Worm (Caenorhabditis elegans) whole organism, L4 larva: ENCODE measurements around the gene mltn-11.

Experiments used
- D1046.2 ChIP-seq: fragments of 200-800 bp; sonication (Bioruptor generic); IDR thresholded peaks from 2 replicates; pipeline ENCODE4 v1.3.6; 2022; ENCODE audit warnings: missing genetic modification characterization, missing compliant biosample characterization
- F44E2.7 ChIP-seq: fragments of 200-800 bp; sonication (Bioruptor generic); IDR thresholded peaks from 2 replicates; pipeline ENCODE4 v2.1.2; 2022; ENCODE audit warnings: missing genetic modification characterization, missing compliant biosample characterization
- T20F7.1 ChIP-seq: fragments of 200-800 bp; sonication (Bioruptor generic); optimal IDR thresholded peaks from 2 replicates; lab custom pipeline; 2018; ENCODE audit warnings: mild to moderate bottlenecking, missing genetic modification characterization, missing compliant biosample characterization
- Y48G9A.11 ChIP-seq: fragments of 200-800 bp; sonication (Bioruptor generic); IDR thresholded peaks from 2 replicates; pipeline ENCODE4 v1.3.6; 2022; ENCODE audit warnings: missing genetic modification reagents, missing genetic modification characterization, missing compliant biosample characterization
- ZK337.2 ChIP-seq: fragments of 200-800 bp; sonication (Bioruptor generic); IDR thresholded peaks from 2 replicates; pipeline ENCODE4 v1.3.6; 2022; ENCODE audit warnings: missing genetic modification reagents, missing genetic modification characterization, missing compliant biosample characterization
- ZK546.5 ChIP-seq, 2 experiments: sonication (generic microtip); optimal IDR thresholded peaks; 2 replicates each; lab custom pipeline; 2017; ENCODE audit warnings: missing biosample characterization in 2 of 2, missing genetic modification characterization in 2 of 2
- arid-1 ChIP-seq: fragments of 200-800 bp; sonication (Bioruptor generic); conservative IDR thresholded peaks from 2 replicates; pipeline ENCODE4 v1.3.6; 2022; ENCODE audit warnings: missing genetic modification reagents, missing genetic modification characterization, missing compliant biosample characterization
- ceh-62 ChIP-seq: sonication (generic microtip); optimal IDR thresholded peaks from 2 replicates; lab custom pipeline; 2017; ENCODE audit warnings: missing biosample characterization, missing genetic modification characterization
- ceh-82 ChIP-seq: sonication (generic microtip); optimal IDR thresholded peaks from 2 replicates; lab custom pipeline; 2017; ENCODE audit warnings: missing biosample characterization, missing genetic modification characterization
- ces-1 ChIP-seq: fragments of 150-350 bp; sonication (generic microtip); optimal IDR thresholded peaks from 4 replicates; lab custom pipeline; 2014; ENCODE audit warnings: missing biosample characterization, missing genetic modification reagents, missing genetic modification characterization
- ctbp-1 ChIP-seq: fragments of 200-800 bp; sonication (Bioruptor generic); IDR thresholded peaks from 2 replicates; pipeline ENCODE4 v1.3.6; 2022; ENCODE audit warnings: missing genetic modification reagents, missing genetic modification characterization, missing compliant biosample characterization
- daf-12 ChIP-seq: fragments of 150-350 bp; optimal IDR thresholded peaks from 2 replicates; lab custom pipeline; 2014; ENCODE audit warnings: missing biosample characterization, missing genetic modification reagents, missing genetic modification characterization
- daf-16 ChIP-seq, 3 experiments: sonication (generic microtip); optimal IDR thresholded peaks; 2 replicates each; lab custom pipeline; 2016 to 2017; ENCODE audit warnings: missing genetic modification characterization in 3 of 3, missing genetic modification reagents in 3 of 3, mild to moderate bottlenecking in 2 of 3, missing compliant biosample characterization in 2 of 3, missing biosample characterization in 1 of 3, moderate library complexity in 1 of 3
- daf-8 ChIP-seq: fragments of 200-800 bp; sonication (Bioruptor generic); IDR thresholded peaks from 2 replicates; pipeline ENCODE4 v1.3.6; 2022; ENCODE audit warnings: missing genetic modification characterization, missing compliant biosample characterization
- dve-1 ChIP-seq: sonication (generic microtip); optimal IDR thresholded peaks from 2 replicates; lab custom pipeline; 2017; ENCODE audit warnings: antibody characterized with exemption, mild to moderate bottlenecking, missing genetic modification characterization, missing compliant biosample characterization; ENCODE audit not compliant: insufficient read depth
- egl-43 ChIP-seq: fragments of 200-800 bp; sonication (Bioruptor generic); IDR thresholded peaks from 2 replicates; pipeline ENCODE4 v1.3.6; 2022; ENCODE audit warnings: missing genetic modification reagents, missing genetic modification characterization, missing compliant biosample characterization
- hlh-30 ChIP-seq: sonication (generic microtip); optimal IDR thresholded peaks from 2 replicates; lab custom pipeline; 2017; ENCODE audit warnings: antibody characterized with exemption, mild to moderate bottlenecking, missing genetic modification characterization, missing compliant biosample characterization; ENCODE audit not compliant: insufficient read depth
- lim-7 ChIP-seq: fragments of 200-800 bp; sonication (Bioruptor generic); IDR thresholded peaks from 2 replicates; pipeline ENCODE4 v1.3.6; 2022; ENCODE audit warnings: missing genetic modification characterization, missing compliant biosample characterization
- lin-38 ChIP-seq: fragments of 200-800 bp; sonication (Bioruptor generic); IDR thresholded peaks from 2 replicates; pipeline ENCODE4 v1.3.6; 2022; ENCODE audit warnings: missing genetic modification reagents, missing genetic modification characterization, missing compliant biosample characterization
- lsy-2 ChIP-seq, 2 experiments: fragments of 150-350 bp in 1 of 2; sonication (generic microtip) in 1 of 2; optimal IDR thresholded peaks; 2 replicates each; lab custom pipeline; 2014 to 2017; ENCODE audit warnings: missing biosample characterization in 2 of 2, missing genetic modification characterization in 2 of 2
- madf-5 ChIP-seq, 2 experiments: fragments of 200-800 bp; sonication (Bioruptor generic); IDR thresholded peaks; 2 replicates each; pipeline ENCODE4 v1.3.6; 2022; ENCODE audit warnings: missing compliant biosample characterization in 2 of 2, missing genetic modification characterization in 2 of 2
- madf-9 ChIP-seq: fragments of 200-800 bp; sonication (Bioruptor generic); conservative IDR thresholded peaks from 2 replicates; pipeline ENCODE4 v1.3.6; 2022; ENCODE audit warnings: missing genetic modification reagents, missing genetic modification characterization, missing compliant biosample characterization
- mdl-1 ChIP-seq, 2 experiments: fragments of 150-350 bp in 1 of 2; sonication (generic microtip) in 1 of 2; optimal IDR thresholded peaks; 2 replicates each; lab custom pipeline; 2014 to 2017; ENCODE audit warnings: missing biosample characterization in 2 of 2, missing genetic modification characterization in 2 of 2
- mdt-29 ChIP-seq: fragments of 200-800 bp; sonication (Bioruptor generic); IDR thresholded peaks from 2 replicates; pipeline ENCODE4 v1.3.6; 2022; ENCODE audit warnings: missing genetic modification reagents, missing genetic modification characterization, missing compliant biosample characterization
- mep-1 ChIP-seq: fragments of 150-350 bp; sonication (generic microtip); optimal IDR thresholded peaks from 3 replicates; lab custom pipeline; 2014; ENCODE audit warnings: missing biosample characterization, missing genetic modification characterization
- nhr-28 ChIP-seq: fragments of 150-350 bp; optimal IDR thresholded peaks from 2 replicates; lab custom pipeline; 2014; ENCODE audit warnings: missing biosample characterization, missing genetic modification characterization
- nhr-41 ChIP-seq: fragments of 200-800 bp; sonication (Bioruptor generic); IDR thresholded peaks from 2 replicates; pipeline ENCODE4 v1.3.6; 2022; ENCODE audit warnings: missing genetic modification reagents, missing genetic modification characterization, missing compliant biosample characterization
- nhr-42 ChIP-seq: fragments of 200-800 bp; sonication (Bioruptor generic); IDR thresholded peaks from 2 replicates; pipeline ENCODE4 v1.3.6; 2022; ENCODE audit warnings: missing genetic modification characterization, missing compliant biosample characterization
- nhr-6 ChIP-seq: fragments of 150-350 bp; optimal IDR thresholded peaks from 2 replicates; lab custom pipeline; 2014; ENCODE audit warnings: missing biosample characterization, missing genetic modification characterization
- nhr-77 ChIP-seq: fragments of 150-350 bp; optimal IDR thresholded peaks from 2 replicates; lab custom pipeline; 2014; ENCODE audit warnings: missing biosample characterization, missing genetic modification characterization
- pha-4 ChIP-seq, 2 experiments: fragments of 150-350 bp in 1 of 2; fragments of 200-800 bp in 1 of 2; sonication (Bioruptor generic) in 1 of 2; IDR thresholded peaks in 1 of 2; optimal IDR thresholded peaks in 1 of 2; 2 replicates each; pipeline versions ENCODE4 v1.3.6 to Lab custom; 2014 to 2022; ENCODE audit warnings: missing genetic modification characterization in 2 of 2, missing genetic modification reagents in 2 of 2, missing biosample characterization in 1 of 2, missing compliant biosample characterization in 1 of 2
- pqm-1 ChIP-seq: sonication (generic microtip); optimal IDR thresholded peaks from 2 replicates; lab custom pipeline; 2017; ENCODE audit warnings: missing biosample characterization, missing genetic modification characterization
- saeg-2 ChIP-seq: fragments of 200-800 bp; sonication (Bioruptor generic); IDR thresholded peaks from 2 replicates; pipeline ENCODE4 v1.3.6; 2022; ENCODE audit warnings: missing genetic modification reagents, missing genetic modification characterization, missing compliant biosample characterization
- skn-1 ChIP-seq: fragments of 150-350 bp; optimal IDR thresholded peaks from 2 replicates; lab custom pipeline; 2014; ENCODE audit warnings: missing biosample characterization, missing genetic modification characterization
- snpc-1.2 ChIP-seq: fragments of 200-800 bp; sonication (Bioruptor generic); IDR thresholded peaks from 2 replicates; pipeline ENCODE4 v1.3.6; 2022; ENCODE audit warnings: missing genetic modification reagents, missing genetic modification characterization, missing compliant biosample characterization
- spr-3 ChIP-seq: fragments of 200-800 bp; sonication (Bioruptor generic); optimal IDR thresholded peaks from 2 replicates; lab custom pipeline; 2018; ENCODE audit warnings: mild to moderate bottlenecking, missing genetic modification characterization, missing compliant biosample characterization
- unc-62 ChIP-seq, 3 experiments: fragments of 150-350 bp in 1 of 3; sonication (generic microtip); optimal IDR thresholded peaks in 2 of 3; peaks in 1 of 3; 1 replicate in 1 of 3; 2 replicates in 2 of 3; lab custom pipeline; 2014 to 2017; ENCODE audit warnings: missing biosample characterization in 3 of 3, missing genetic modification characterization in 3 of 3, missing genetic modification reagents in 3 of 3, missing genotype in 1 of 3
- vab-7 ChIP-seq: fragments of 200-800 bp; sonication (Bioruptor generic); IDR thresholded peaks from 2 replicates; pipeline ENCODE4 v1.3.6; 2022; ENCODE audit warnings: missing genetic modification reagents, missing genetic modification characterization, missing compliant biosample characterization
- zfp-3 ChIP-seq: fragments of 200-800 bp; sonication (Bioruptor generic); conservative IDR thresholded peaks from 2 replicates; pipeline ENCODE4 v1.3.6; 2022; ENCODE audit warnings: missing genetic modification reagents, missing genetic modification characterization, missing compliant biosample characterization
- ztf-11 ChIP-seq: fragments of 150-350 bp; optimal IDR thresholded peaks from 2 replicates; lab custom pipeline; 2014; ENCODE audit warnings: missing biosample characterization, missing genetic modification characterization

The mltn-11 gene

DNA sequence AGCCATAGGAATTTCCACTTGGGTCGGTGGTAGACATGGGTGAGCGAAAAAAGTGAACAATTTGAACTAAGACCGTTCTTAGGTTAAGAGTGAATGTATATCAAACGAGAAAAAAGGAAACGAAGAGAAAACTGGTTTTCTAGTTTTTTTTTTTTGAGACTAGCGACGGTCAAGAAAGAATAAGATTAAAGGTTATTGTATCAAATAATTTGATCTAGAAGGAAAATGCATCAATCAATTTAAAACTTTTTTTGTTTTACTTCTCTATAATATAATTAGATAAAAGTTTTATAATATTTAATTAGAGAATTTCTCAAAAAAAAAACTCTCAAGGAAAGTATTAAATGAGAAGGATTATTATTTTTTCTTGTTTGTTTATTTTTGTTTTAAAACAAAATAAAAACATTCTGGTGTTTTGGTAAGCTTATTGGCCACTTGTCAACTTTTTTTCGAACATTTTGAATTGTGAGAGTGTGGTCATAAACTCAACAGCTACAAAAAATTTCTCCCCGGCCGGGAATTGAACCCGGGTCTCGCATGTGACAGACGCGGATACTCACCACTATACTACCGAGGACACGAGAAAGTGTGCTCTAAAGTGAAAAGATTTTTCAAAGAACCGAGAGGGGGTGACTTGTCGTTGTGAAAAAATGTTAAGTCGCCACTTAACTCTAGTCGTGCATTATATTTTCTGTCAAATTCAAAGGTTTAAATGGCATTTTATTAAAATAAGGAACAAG lies 9.4 kb downstream of the mltn-11 start, which contains the start of gene W06G6.17 (continued):
- TF ChIP-seq daf-12 (tag; lab: Kevin White, UChicago) (no peak), mdl-1 (tag; optimal IDR thresholded peaks at IDR 0.05; lab: Kevin White, UChicago) (no peak), egl-43 (peak; percentile 49; the same call in 1 of the 2 replicates), D1046.2 (GFP tag; lab: Robert Waterston, UW) (no peak), lsy-2 (tag; optimal IDR thresholded peaks at IDR 0.05; lab: Kevin White, UChicago) (no peak), T20F7.1 (GFP tag; lab: Kevin White, UChicago) (no peak), daf-16 (GFP tag; optimal IDR thresholded peaks at IDR 0.05; lab: Kevin White, UChicago) (peak in 1 of 2 experiments; percentile 44), daf-16 (tag; optimal IDR thresholded peaks at IDR 0.05; lab: Kevin White, UChicago) (peak; percentile 44)

- TF ChIP-seq nhr-41 (GFP tag; lab: Robert Waterston, UW) (no peak), unc-62 (GFP tag; optimal IDR thresholded peaks at IDR 0.05 in 1 of 2; lab: Kevin White, UChicago) (no peak), unc-62 (tag; optimal IDR thresholded peaks at IDR 0.05; lab: Kevin White, UChicago) (no peak), ces-1 (GFP tag; lab: Kevin White, UChicago) (no peak), F44E2.7 (no peak), saeg-2 (GFP tag; lab: Robert Waterston, UW) (no peak), skn-1 (no peak), spr-3 (GFP tag; lab: Kevin White, UChicago) (no peak), ceh-62 (tag; lab: Kevin White, UChicago) (no peak), daf-8 (no peak), nhr-6 (tag; lab: Kevin White, UChicago) (no peak)
These were observed 10.4 kb downstream of the mltn-11 start, which contains the start of gene W06G6.9 for ce11 chrV:16646372-16646771. Gene W06G6.9, minus strand, starts transcription at chrV:16646472.

DNA sequence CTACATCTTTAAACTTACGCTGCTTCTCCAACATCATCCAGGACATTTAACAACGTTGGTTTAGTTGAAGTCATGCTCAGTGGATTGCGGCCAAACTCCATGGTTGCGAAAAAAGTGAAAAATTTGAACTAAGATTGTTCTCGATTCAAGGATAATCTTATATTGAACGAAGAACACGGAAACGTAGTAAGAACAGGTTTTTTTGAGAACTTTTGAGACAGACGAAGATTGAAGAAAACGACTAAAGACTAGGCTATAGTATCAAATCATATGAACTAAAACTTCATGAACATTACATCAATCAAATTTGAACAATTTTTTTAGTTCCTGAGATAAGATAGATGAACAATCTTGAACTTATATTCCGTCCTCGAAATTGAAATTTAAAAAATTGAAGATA lies 11.1 kb downstream of the mltn-11 start, which contains the start of gene W06G6.10:
W06G6.10 (minus strand) TSS at position 101 of the 400 bp plus-strand sequence.
- TF ChIP-seq nhr-6 (tag; lab: Kevin White, UChicago) (no peak), ZK546.5 (tag; optimal IDR thresholded peaks at IDR 0.05; lab: Kevin White, UChicago) (no peak), nhr-28 (tag; lab: Kevin White, UChicago) (no peak), ceh-82 (tag; lab: Kevin White, UChicago) (no peak), mep-1 (tag; lab: Kevin White, UChicago) (no peak), vab-7 (GFP tag; lab: Robert Waterston, UW) (no peak), daf-12 (tag; lab: Kevin White, UChicago) (no peak), hlh-30 (tag; lab: Kevin White, UChicago) (no peak), zfp-3 (no peak), ztf-11 (tag; lab: Kevin White, UChicago) (no peak)

ce11 chrV:16648317-16649018 lies 12.5 kb downstream of the mltn-11 start, which contains the start of gene W06G6.20:
Gene W06G6.20, minus strand, starts transcription at chrV:16648367.
- TF ChIP-seq arid-1 = peak; percentile 49; the same call in 1 of the 2 replicates
- peak; percentile 72 for TF ChIP-seq lim-7 (GFP tag; lab: Robert Waterston, UW)
- TF ChIP-seq ZK337.2 (GFP tag; lab: Robert Waterston, UW) = 0 out of 2 replicates have a peak, but pooled peaks have one; percentile 40
- TF ChIP-seq pqm-1 (tag; lab: Kevin White, UChicago) = no peak
- TF ChIP-seq madf-5 (GFP tag; IDR thresholded peaks at IDR 0.05; lab: Robert Waterston, UW) = 0 out of 4 replicates have a peak, but pooled peaks have one; percentile 7 to 9
- TF ChIP-seq mdt-29 (GFP tag; lab: Robert Waterston, UW) = 0 out of 2 replicates have a peak, but pooled peaks have one; percentile 16
- TF ChIP-seq snpc-1.2 (GFP tag; lab: Robert Waterston, UW) = peak; percentile 62
- peak; percentile 11 for TF ChIP-seq dve-1
- 0 out of 2 replicates have a peak, but pooled peaks have one; percentile 10 for TF ChIP-seq Y48G9A.11 (GFP tag; lab: Robert Waterston, UW)
- TF ChIP-seq ctbp-1 (GFP tag; lab: Robert Waterston, UW) = no peak
- peak; percentile 46; the same call in 1 of the 2 replicates for TF ChIP-seq pha-4 (GFP tag; IDR thresholded peaks at IDR 0.05; lab: Robert Waterston, UW)
- no peak for TF ChIP-seq pha-4 (tag; optimal IDR thresholded peaks at IDR 0.05; lab: Kevin White, UChicago)
- 0 out of 2 replicates have a peak, but pooled peaks have one; percentile 32 for TF ChIP-seq madf-9 (GFP tag; lab: Robert Waterston, UW)
- no peak for TF ChIP-seq nhr-42 (GFP tag; lab: Robert Waterston, UW)
- TF ChIP-seq nhr-77 (tag; lab: Kevin White, UChicago) = no peak
- TF ChIP-seq daf-16 (GFP tag; optimal IDR thresholded peaks at IDR 0.05; lab: Kevin White, UChicago) = peak in 1 of 2 experiments; percentile 63
- peak; percentile 31 for TF ChIP-seq daf-16 (tag; optimal IDR thresholded peaks at IDR 0.05; lab: Kevin White, UChicago)
- peak; percentile 74 for TF ChIP-seq hlh-30 (tag; lab: Kevin White, UChicago)
- TF ChIP-seq lin-38 = peak; percentile 54
